Worm (Caenorhabditis elegans) whole organism, early embryonic: ENCODE measurements around the gene C54H2.4.

ENCODE experiments used
- B0310.2 ChIP-seq: sonication (generic microtip); optimal IDR thresholded peaks from 2 replicates; lab custom pipeline; 2016; ENCODE audit warnings: mild to moderate bottlenecking, missing genetic modification characterization, missing compliant biosample characterization
- ets-7 ChIP-seq: sonication (generic microtip); optimal IDR thresholded peaks from 2 replicates; lab custom pipeline; 2016; ENCODE audit warnings: missing genotype, missing genetic modification characterization, missing compliant biosample characterization
- flt-1 ChIP-seq: fragments of 200-800 bp; sonication (Bioruptor generic); IDR thresholded peaks from 2 replicates; pipeline ENCODE4 v1.3.6; 2022; ENCODE audit warnings: missing genetic modification characterization, missing compliant biosample characterization
- hmbx-1 ChIP-seq: sonication (generic microtip); optimal IDR thresholded peaks from 2 replicates; lab custom pipeline; 2016; ENCODE audit warnings: mild to moderate bottlenecking, missing genetic modification characterization, missing compliant biosample characterization
- hmg-4 ChIP-seq: fragments of 200-800 bp; sonication (Bioruptor generic); optimal IDR thresholded peaks from 2 replicates; lab custom pipeline; 2018; ENCODE audit warnings: mild to moderate bottlenecking, missing genetic modification characterization, missing compliant biosample characterization
- hnd-1 ChIP-seq: sonication (generic microtip); optimal IDR thresholded peaks from 2 replicates; lab custom pipeline; 2016; ENCODE audit warnings: missing genetic modification characterization, missing compliant biosample characterization

- TF ChIP-seq B0310.2 (tag; lab: Kevin White, UChicago) (no peak), hnd-1 (no peak), hmbx-1 (tag; lab: Kevin White, UChicago) (no peak), hmg-4 (no peak), flt-1 (GFP tag; lab: Robert Waterston, UW) (no peak), ets-7 (no peak)
These were observed 27.3 kb downstream of the C54H2.4 start, which contains the start of gene gnrr-4 for ce11 chrX:5743209-5743608.
